Worm (Caenorhabditis elegans) whole organism, late embryonic: ENCODE data around the gene ssna-1.

Experiments used
- C08G9.2 ChIP-seq: sonication (generic microtip); optimal IDR thresholded peaks from 2 replicates; lab custom pipeline; 2016; ENCODE audit warnings: mild to moderate bottlenecking, missing genetic modification characterization, moderate library complexity, missing compliant biosample characterization
- C38D4.7 ChIP-seq: fragments of 200-800 bp; sonication (Bioruptor generic); optimal IDR thresholded peaks from 2 replicates; lab custom pipeline; 2018; ENCODE audit warnings: mild to moderate bottlenecking, missing genetic modification characterization, moderate library complexity, missing compliant biosample characterization
- K02D7.2 ChIP-seq: sonication (generic microtip); optimal IDR thresholded peaks from 2 replicates; lab custom pipeline; 2017; ENCODE audit warnings: mild to moderate bottlenecking, missing genetic modification characterization, missing compliant biosample characterization
- K09A11.1 ChIP-seq: sonication (generic microtip); optimal IDR thresholded peaks from 2 replicates; lab custom pipeline; 2017; ENCODE audit warnings: antibody characterized with exemption, mild to moderate bottlenecking, missing genetic modification characterization, missing compliant biosample characterization; ENCODE audit not compliant: insufficient read depth
- T23F11.4 ChIP-seq: fragments of 200-800 bp; sonication (Bioruptor generic); optimal IDR thresholded peaks from 2 replicates; lab custom pipeline; 2018; ENCODE audit warnings: mild to moderate bottlenecking, missing genetic modification characterization, missing compliant biosample characterization
- ahr-1 ChIP-seq: sonication (generic microtip); optimal IDR thresholded peaks from 2 replicates; lab custom pipeline; 2016; ENCODE audit warnings: missing genetic modification characterization, missing compliant biosample characterization
- ceh-14 ChIP-seq: sonication (generic microtip); optimal IDR thresholded peaks from 2 replicates; lab custom pipeline; 2016; ENCODE audit warnings: missing genotype, missing genetic modification characterization, missing compliant biosample characterization
- ceh-2 ChIP-seq: sonication (generic microtip); optimal IDR thresholded peaks from 2 replicates; lab custom pipeline; 2016; ENCODE audit warnings: missing genotype, missing genetic modification characterization, missing compliant biosample characterization
- ceh-22 ChIP-seq: sonication (generic microtip); optimal IDR thresholded peaks from 2 replicates; lab custom pipeline; 2017; ENCODE audit warnings: missing biosample characterization, missing genetic modification characterization
- ceh-24 ChIP-seq: sonication (generic microtip); optimal IDR thresholded peaks from 2 replicates; lab custom pipeline; 2016; ENCODE audit warnings: mild to moderate bottlenecking, missing genetic modification characterization, missing compliant biosample characterization
- ceh-34 ChIP-seq: sonication (generic microtip); optimal IDR thresholded peaks from 2 replicates; lab custom pipeline; 2016; ENCODE audit warnings: mild to moderate bottlenecking, missing genetic modification characterization, missing compliant biosample characterization
- ceh-45 ChIP-seq: fragments of 200-800 bp; sonication (Bioruptor generic); IDR thresholded peaks from 2 replicates; pipeline ENCODE4 v1.3.6; 2022; ENCODE audit warnings: missing genetic modification reagents, missing genetic modification characterization, missing compliant biosample characterization
- ceh-48 ChIP-seq: sonication (generic microtip); optimal IDR thresholded peaks from 2 replicates; lab custom pipeline; 2016; ENCODE audit warnings: missing genetic modification characterization, inconsistent platforms, missing compliant biosample characterization
- ceh-6 ChIP-seq: fragments of 200-800 bp; sonication (Bioruptor generic); optimal IDR thresholded peaks from 2 replicates; lab custom pipeline; 2018; ENCODE audit warnings: mild to moderate bottlenecking, missing genetic modification characterization, missing compliant biosample characterization
- ceh-9 ChIP-seq: sonication (generic microtip); optimal IDR thresholded peaks from 2 replicates; lab custom pipeline; 2016; ENCODE audit warnings: mild to moderate bottlenecking, missing genetic modification characterization, inconsistent platforms, missing compliant biosample characterization
- dmd-4 ChIP-seq: sonication (generic microtip); optimal IDR thresholded peaks from 2 replicates; lab custom pipeline; 2016; ENCODE audit warnings: borderline replicate concordance, missing genetic modification characterization, missing compliant biosample characterization
- dve-1 ChIP-seq: sonication (generic microtip); optimal IDR thresholded peaks from 2 replicates; lab custom pipeline; 2017; ENCODE audit warnings: antibody characterized with exemption, mild to moderate bottlenecking, missing genetic modification characterization, missing compliant biosample characterization
- ets-4 ChIP-seq: sonication (generic microtip); optimal IDR thresholded peaks from 2 replicates; lab custom pipeline; 2016; ENCODE audit warnings: missing genetic modification characterization, missing compliant biosample characterization
- eyg-1 ChIP-seq: sonication (generic microtip); optimal IDR thresholded peaks from 2 replicates; lab custom pipeline; 2016; ENCODE audit warnings: missing genotype, missing genetic modification characterization, missing compliant biosample characterization
- fax-1 ChIP-seq: sonication (generic microtip); optimal IDR thresholded peaks from 2 replicates; lab custom pipeline; 2016; ENCODE audit warnings: missing genotype, missing genetic modification characterization, missing compliant biosample characterization
- fkh-10 ChIP-seq: fragments of 150-350 bp; optimal IDR thresholded peaks from 2 replicates; lab custom pipeline; 2014; ENCODE audit warnings: missing biosample characterization, missing genetic modification reagents, missing genetic modification characterization
- gmeb-2 ChIP-seq: sonication (generic microtip); optimal IDR thresholded peaks from 2 replicates; lab custom pipeline; 2016; ENCODE audit warnings: missing genetic modification characterization, inconsistent platforms, missing compliant biosample characterization
- hlh-13 ChIP-seq: fragments of 200-800 bp; sonication (Bioruptor generic); optimal IDR thresholded peaks from 2 replicates; lab custom pipeline; 2018; ENCODE audit warnings: mild to moderate bottlenecking, missing genetic modification characterization, missing compliant biosample characterization
- hlh-15 ChIP-seq: sonication (generic microtip); optimal IDR thresholded peaks from 2 replicates; lab custom pipeline; 2016; ENCODE audit warnings: missing genetic modification characterization, missing compliant biosample characterization
- hlh-30 ChIP-seq: sonication (generic microtip); optimal IDR thresholded peaks from 2 replicates; lab custom pipeline; 2017; ENCODE audit warnings: antibody characterized with exemption, missing genetic modification characterization, missing compliant biosample characterization; ENCODE audit not compliant: insufficient read depth
- hlh-8 ChIP-seq: sonication (generic microtip); optimal IDR thresholded peaks from 2 replicates; lab custom pipeline; 2016; ENCODE audit warnings: missing genotype, missing genetic modification characterization, missing compliant biosample characterization
- lim-6 ChIP-seq: sonication (generic microtip); optimal IDR thresholded peaks from 2 replicates; lab custom pipeline; 2016; ENCODE audit warnings: missing genetic modification characterization, missing compliant biosample characterization
- lin-11 ChIP-seq: fragments of 200-800 bp; sonication (Bioruptor generic); optimal IDR thresholded peaks from 2 replicates; lab custom pipeline; 2018; ENCODE audit warnings: mild to moderate bottlenecking, missing genetic modification characterization, missing compliant biosample characterization
- madf-2 ChIP-seq: sonication (generic microtip); optimal IDR thresholded peaks from 2 replicates; lab custom pipeline; 2017; ENCODE audit warnings: missing genetic modification characterization, missing compliant biosample characterization
- mec-3 ChIP-seq: sonication (generic microtip); optimal IDR thresholded peaks from 2 replicates; lab custom pipeline; 2016; ENCODE audit warnings: borderline replicate concordance, missing genetic modification characterization, missing compliant biosample characterization
- nfya-1 ChIP-seq: sonication (generic microtip); optimal IDR thresholded peaks from 2 replicates; lab custom pipeline; 2017; ENCODE audit warnings: missing genetic modification characterization, mild to moderate bottlenecking, missing compliant biosample characterization, antibody characterized with exemption, moderate library complexity
- nhr-11 ChIP-seq: fragments of 150-350 bp; optimal IDR thresholded peaks from 2 replicates; lab custom pipeline; 2014; ENCODE audit warnings: missing biosample characterization, missing genetic modification characterization
- nhr-232 ChIP-seq: sonication (generic microtip); optimal IDR thresholded peaks from 2 replicates; lab custom pipeline; 2016; ENCODE audit warnings: missing genetic modification characterization, missing compliant biosample characterization
- odd-2 ChIP-seq: sonication (generic microtip); optimal IDR thresholded peaks from 2 replicates; lab custom pipeline; 2017; ENCODE audit warnings: antibody characterized with exemption, mild to moderate bottlenecking, missing genetic modification characterization, missing compliant biosample characterization
- pag-3 ChIP-seq: sonication (generic microtip); optimal IDR thresholded peaks from 2 replicates; lab custom pipeline; 2016; ENCODE audit warnings: missing compliant biosample characterization, missing genetic modification characterization, borderline replicate concordance
- pat-9 ChIP-seq: fragments of 200-800 bp; sonication (Bioruptor generic); optimal IDR thresholded peaks from 2 replicates; lab custom pipeline; 2018; ENCODE audit warnings: mild to moderate bottlenecking, missing genetic modification characterization, moderate library complexity, missing compliant biosample characterization
- pax-1 ChIP-seq: fragments of 150-350 bp; optimal IDR thresholded peaks from 2 replicates; lab custom pipeline; 2014; ENCODE audit warnings: missing biosample characterization, missing genetic modification characterization
- pha-4 ChIP-seq: fragments of 150-350 bp; optimal IDR thresholded peaks from 2 replicates; lab custom pipeline; 2018; ENCODE audit warnings: missing biosample characterization, missing genetic modification reagents, missing genetic modification characterization
- pqm-1 ChIP-seq: sonication (generic microtip); optimal IDR thresholded peaks from 2 replicates; lab custom pipeline; 2016; ENCODE audit warnings: missing genetic modification characterization, missing compliant biosample characterization
- pros-1 ChIP-seq: fragments of 150-350 bp; optimal IDR thresholded peaks from 2 replicates; lab custom pipeline; 2014; ENCODE audit warnings: missing biosample characterization, missing genetic modification reagents, missing genetic modification characterization
- ref-2 ChIP-seq: sonication (generic microtip); optimal IDR thresholded peaks from 2 replicates; lab custom pipeline; 2016; ENCODE audit warnings: missing genetic modification characterization, missing compliant biosample characterization
- rnt-1 ChIP-seq: sonication (generic microtip); optimal IDR thresholded peaks from 2 replicates; lab custom pipeline; 2016; ENCODE audit warnings: missing genetic modification characterization, missing compliant biosample characterization
- sdc-2 ChIP-seq: sonication (generic microtip); optimal IDR thresholded peaks from 2 replicates; lab custom pipeline; 2016; ENCODE audit warnings: missing genotype, missing genetic modification characterization, missing compliant biosample characterization
- sox-4 ChIP-seq: sonication (generic microtip); optimal IDR thresholded peaks from 2 replicates; lab custom pipeline; 2017; ENCODE audit warnings: mild to moderate bottlenecking, missing genetic modification characterization, inconsistent platforms, missing compliant biosample characterization
- tbx-2 ChIP-seq: sonication (generic microtip); optimal IDR thresholded peaks from 2 replicates; lab custom pipeline; 2016; ENCODE audit warnings: missing genetic modification characterization, missing compliant biosample characterization
- tbx-7 ChIP-seq: sonication (generic microtip); optimal IDR thresholded peaks from 2 replicates; lab custom pipeline; 2016; ENCODE audit warnings: missing genotype, missing genetic modification characterization, missing compliant biosample characterization
- ttx-3 ChIP-seq: sonication (generic microtip); optimal IDR thresholded peaks from 2 replicates; lab custom pipeline; 2016; ENCODE audit warnings: missing genetic modification reagents, missing genetic modification characterization, missing compliant biosample characterization
- unc-3 ChIP-seq, 2 experiments: fragments of 200-800 bp in 1 of 2; sonication (Bioruptor generic) in 1 of 2; sonication (generic microtip) in 1 of 2; conservative IDR thresholded peaks in 1 of 2; optimal IDR thresholded peaks in 1 of 2; 2 replicates each; pipeline versions ENCODE4 v1.3.6 to Lab custom; 2016 to 2022; ENCODE audit warnings: missing compliant biosample characterization in 2 of 2, missing genetic modification characterization in 2 of 2, missing genetic modification reagents in 1 of 2
- unc-42 ChIP-seq: sonication (generic microtip); optimal IDR thresholded peaks from 2 replicates; lab custom pipeline; 2016; ENCODE audit warnings: missing genotype, missing genetic modification characterization, missing compliant biosample characterization
- unc-55 ChIP-seq: sonication (generic microtip); optimal IDR thresholded peaks from 2 replicates; lab custom pipeline; 2017; ENCODE audit warnings: missing biosample characterization, missing genetic modification reagents, missing genetic modification characterization
- unc-86 ChIP-seq: sonication (generic microtip); optimal IDR thresholded peaks from 2 replicates; lab custom pipeline; 2016; ENCODE audit warnings: missing genetic modification characterization, missing compliant biosample characterization
- ztf-16 ChIP-seq: sonication (generic microtip); optimal IDR thresholded peaks from 2 replicates; lab custom pipeline; 2017; ENCODE audit warnings: missing genetic modification characterization, missing compliant biosample characterization

The ssna-1 gene

DNA sequence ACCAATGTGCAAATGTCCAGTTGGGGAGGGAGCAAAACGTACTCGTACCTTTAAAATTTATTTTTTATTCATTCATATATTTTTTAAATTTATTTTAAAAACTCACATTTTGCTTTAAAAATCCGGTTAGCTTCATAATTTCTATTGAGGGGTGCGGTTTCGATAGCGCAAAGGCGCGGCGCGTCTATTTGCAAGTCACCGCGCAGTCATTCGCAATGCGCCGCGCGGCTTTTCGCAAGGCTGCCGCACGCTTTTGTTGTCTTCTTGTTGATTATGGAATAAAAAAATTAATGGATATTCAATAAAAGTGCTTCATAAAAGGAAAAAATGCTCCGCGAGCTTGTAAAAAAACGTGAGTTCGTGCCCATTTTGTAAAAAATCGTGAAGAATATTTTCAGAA, 2.4 kb downstream of the ssna-1 start, which contains the start of the genes ears-2 and uncp-18:
TSS of gene ears-2 (minus strand) at position 190 of the 400 bp plus-strand sequence.
TSS of gene uncp-18 (plus strand) at position 282 of the 400 bp plus-strand sequence.
- TF ChIP-seq unc-86 (tag; lab: Kevin White, UChicago) (peak; percentile 99), unc-55 (GFP tag; lab: Kevin White, UChicago) (no peak), nhr-232 (peak; percentile 83), madf-2 (tag; lab: Kevin White, UChicago) (peak; percentile 96), lin-11 (tag; lab: Kevin White, UChicago) (peak; percentile 93), K09A11.1 (tag; lab: Kevin White, UChicago) (peak; percentile 97), hlh-13 (GFP tag; lab: Kevin White, UChicago) (peak; percentile 97), ceh-2 (tag; lab: Kevin White, UChicago) (peak; percentile 99), fkh-10 (GFP tag; lab: Kevin White, UChicago) (peak; percentile 89), ceh-48 (tag; lab: Kevin White, UChicago) (peak; percentile 99), ceh-34 (peak; percentile 99), T23F11.4 (GFP tag; lab: Kevin White, UChicago) (peak; percentile 95), ceh-9 (tag; lab: Kevin White, UChicago) (peak; percentile 68), ceh-22 (tag; lab: Kevin White, UChicago) (peak; percentile 69), tbx-2 (peak; percentile 100), C08G9.2 (tag; lab: Kevin White, UChicago) (peak; percentile 97), ahr-1 (peak; percentile 99), ceh-45 (GFP tag; lab: Robert Waterston, UW) (peak; percentile 98), ttx-3 (tag; lab: Kevin White, UChicago) (peak; percentile 98), ets-4 (tag; lab: Kevin White, UChicago) (peak; percentile 98), C38D4.7 (GFP tag; lab: Kevin White, UChicago) (peak; percentile 95), unc-3 (GFP tag; conservative IDR thresholded peaks at IDR 0.05; lab: Robert Waterston, UW) (peak; percentile 93), unc-3 (tag; optimal IDR thresholded peaks at IDR 0.05; lab: Kevin White, UChicago) (peak; percentile 97), pros-1 (no peak), pqm-1 (peak; percentile 97), lim-6 (tag; lab: Kevin White, UChicago) (peak; percentile 99), gmeb-2 (tag; lab: Kevin White, UChicago) (peak; percentile 97), nhr-11 (tag; lab: Kevin White, UChicago) (peak; percentile 2), sdc-2 (tag; lab: Kevin White, UChicago) (peak; percentile 84), K02D7.2 (tag; lab: Kevin White, UChicago) (peak; percentile 98), eyg-1 (tag; lab: Kevin White, UChicago) (peak; percentile 98), sox-4 (tag; lab: Kevin White, UChicago) (peak; percentile 98), pag-3 (tag; lab: Kevin White, UChicago) (peak; percentile 95), tbx-7 (peak; percentile 86), hlh-15 (tag; lab: Kevin White, UChicago) (peak; percentile 99), dve-1 (peak; percentile 58), dmd-4 (tag; lab: Kevin White, UChicago) (peak; percentile 98), fax-1 (peak; percentile 99), ref-2 (tag; lab: Kevin White, UChicago) (peak; percentile 99), mec-3 (tag; lab: Kevin White, UChicago) (peak; percentile 93), pax-1 (peak; percentile 58), hlh-8 (tag; lab: Kevin White, UChicago) (peak; percentile 99), ceh-24 (tag; lab: Kevin White, UChicago) (peak; percentile 95), rnt-1 (tag; lab: Kevin White, UChicago) (peak; percentile 99), unc-42 (tag; lab: Kevin White, UChicago) (peak; percentile 93), nfya-1 (tag; lab: Kevin White, UChicago) (peak; percentile 93), ceh-6 (GFP tag; lab: Kevin White, UChicago) (peak; percentile 91), pat-9 (tag; lab: Kevin White, UChicago) (peak; percentile 99), odd-2 (peak; percentile 88), ztf-16 (tag; lab: Kevin White, UChicago) (peak; percentile 99), hlh-30 (tag; lab: Kevin White, UChicago) (peak; percentile 39), pha-4 (tag; lab: Kevin White, UChicago) (no peak), ceh-14 (tag; lab: Kevin White, UChicago) (peak; percentile 99)
